Fruit fly (Drosophila melanogaster) whole organism, pupa: ENCODE data around the gene CG17768.
A peak's percentile ranks its signal among the peaks of the same experiment; 100 is the strongest.

Experiments
- CG10348 ChIP-seq: fragments of 200-800 bp; sonication (Bioruptor generic); IDR thresholded peaks from 2 replicates; pipeline ENCODE4 v1.3.6; 2022; ENCODE audit warnings: missing biosample characterization, missing genetic modification characterization
- CG12605 ChIP-seq: fragments of 200-800 bp; sonication (Bioruptor generic); IDR thresholded peaks from 2 replicates; pipeline ENCODE4 v1.3.6; 2022; ENCODE audit warnings: missing biosample characterization, missing genetic modification characterization
- CG13204 ChIP-seq: fragments of 200-800 bp; sonication (Bioruptor generic); optimal IDR thresholded peaks from 2 replicates; lab custom pipeline; 2018; ENCODE audit warnings: missing biosample characterization, mild to moderate bottlenecking, missing genetic modification characterization, moderate library complexity
- CG14655 ChIP-seq: fragments of 200-800 bp; sonication (Bioruptor generic); optimal IDR thresholded peaks from 3 replicates; lab custom pipeline; 2017; ENCODE audit warnings: mild to moderate bottlenecking, missing biosample characterization, missing genetic modification reagents, missing genetic modification characterization
- CG15710 ChIP-seq: fragments of 200-800 bp; sonication (Bioruptor generic); optimal IDR thresholded peaks from 2 replicates; lab custom pipeline; 2018; ENCODE audit warnings: missing biosample characterization, mild to moderate bottlenecking, missing genetic modification characterization, moderate library complexity
- CG17806 ChIP-seq: fragments of 200-800 bp; sonication (Bioruptor generic); optimal IDR thresholded peaks from 2 replicates; lab custom pipeline; 2018; ENCODE audit warnings: missing biosample characterization, mild to moderate bottlenecking, missing genetic modification characterization, moderate library complexity
- CG32121 ChIP-seq: fragments of 200-800 bp; sonication (Bioruptor generic); IDR thresholded peaks from 2 replicates; pipeline ENCODE4 v1.3.6; 2022; ENCODE audit warnings: missing biosample characterization, missing genetic modification characterization
- CG34367 ChIP-seq: fragments of 200-800 bp; sonication (Bioruptor generic); optimal IDR thresholded peaks from 2 replicates; lab custom pipeline; 2018; ENCODE audit warnings: missing biosample characterization, mild to moderate bottlenecking, missing genetic modification characterization
- CG4496 ChIP-seq: fragments of 200-800 bp; sonication (Bioruptor generic); IDR thresholded peaks from 3 replicates; pipeline ENCODE4 v1.3.6; 2022; ENCODE audit warnings: missing biosample characterization, missing genetic modification characterization
- CG8159 ChIP-seq: fragments of 200-800 bp; sonication (Bioruptor generic); optimal IDR thresholded peaks from 3 replicates; lab custom pipeline; 2018; ENCODE audit warnings: missing biosample characterization, mild to moderate bottlenecking, missing genetic modification characterization, moderate library complexity
- CG8301 ChIP-seq: fragments of 200-800 bp; sonication (Bioruptor generic); optimal IDR thresholded peaks from 2 replicates; lab custom pipeline; 2018; ENCODE audit warnings: missing biosample characterization, mild to moderate bottlenecking, missing genetic modification characterization
- CG9948 ChIP-seq: fragments of 200-800 bp; sonication (Bioruptor generic); optimal IDR thresholded peaks from 2 replicates; lab custom pipeline; 2018; ENCODE audit warnings: missing biosample characterization, mild to moderate bottlenecking, missing genetic modification characterization, moderate library complexity
- D1 ChIP-seq: fragments of 200-800 bp; sonication (Bioruptor generic); optimal IDR thresholded peaks from 2 replicates; lab custom pipeline; 2018; ENCODE audit warnings: missing biosample characterization, mild to moderate bottlenecking, missing genetic modification characterization, moderate library complexity
- EcR ChIP-seq: fragments of 200-800 bp; sonication (Bioruptor generic); optimal IDR thresholded peaks from 3 replicates; lab custom pipeline; 2019; ENCODE audit warnings: missing biosample characterization, missing genetic modification characterization, mild to moderate bottlenecking, moderate library complexity, missing genetic modification reagents
- Ets98B ChIP-seq: fragments of 200-800 bp; sonication (Bioruptor generic); IDR thresholded peaks from 2 replicates; pipeline ENCODE4 v1.3.6; 2022; ENCODE audit warnings: missing biosample characterization, missing genetic modification characterization
- Pif1A ChIP-seq: fragments of 200-800 bp; sonication (Bioruptor generic); optimal IDR thresholded peaks from 3 replicates; lab custom pipeline; 2016; ENCODE audit warnings: missing biosample characterization, missing genetic modification characterization
- Pif1B ChIP-seq: fragments of 200-800 bp; sonication (Bioruptor generic); optimal IDR thresholded peaks from 3 replicates; lab custom pipeline; 2016; ENCODE audit warnings: missing biosample characterization, missing genetic modification characterization
- Snoo ChIP-seq: fragments of 200-800 bp; sonication (Bioruptor generic); optimal IDR thresholded peaks from 3 replicates; lab custom pipeline; 2017; ENCODE audit warnings: missing biosample characterization, mild to moderate bottlenecking, missing genetic modification characterization, inconsistent platforms
- fd96Ca ChIP-seq: fragments of 200-800 bp; sonication (Bioruptor generic); IDR thresholded peaks from 3 replicates; pipeline ENCODE4 v1.3.6; 2022; ENCODE audit warnings: missing biosample characterization, missing genetic modification characterization
- gl ChIP-seq: fragments of 200-800 bp; sonication (Bioruptor generic); optimal IDR thresholded peaks from 2 replicates; lab custom pipeline; 2018; ENCODE audit warnings: missing biosample characterization, mild to moderate bottlenecking, missing genetic modification characterization
- rn ChIP-seq: fragments of 200-800 bp; sonication (Bioruptor generic); IDR thresholded peaks from 2 replicates; pipeline ENCODE4 v1.3.6; 2022; ENCODE audit warnings: missing biosample characterization, missing genetic modification characterization

CG17768 gene

DNA sequence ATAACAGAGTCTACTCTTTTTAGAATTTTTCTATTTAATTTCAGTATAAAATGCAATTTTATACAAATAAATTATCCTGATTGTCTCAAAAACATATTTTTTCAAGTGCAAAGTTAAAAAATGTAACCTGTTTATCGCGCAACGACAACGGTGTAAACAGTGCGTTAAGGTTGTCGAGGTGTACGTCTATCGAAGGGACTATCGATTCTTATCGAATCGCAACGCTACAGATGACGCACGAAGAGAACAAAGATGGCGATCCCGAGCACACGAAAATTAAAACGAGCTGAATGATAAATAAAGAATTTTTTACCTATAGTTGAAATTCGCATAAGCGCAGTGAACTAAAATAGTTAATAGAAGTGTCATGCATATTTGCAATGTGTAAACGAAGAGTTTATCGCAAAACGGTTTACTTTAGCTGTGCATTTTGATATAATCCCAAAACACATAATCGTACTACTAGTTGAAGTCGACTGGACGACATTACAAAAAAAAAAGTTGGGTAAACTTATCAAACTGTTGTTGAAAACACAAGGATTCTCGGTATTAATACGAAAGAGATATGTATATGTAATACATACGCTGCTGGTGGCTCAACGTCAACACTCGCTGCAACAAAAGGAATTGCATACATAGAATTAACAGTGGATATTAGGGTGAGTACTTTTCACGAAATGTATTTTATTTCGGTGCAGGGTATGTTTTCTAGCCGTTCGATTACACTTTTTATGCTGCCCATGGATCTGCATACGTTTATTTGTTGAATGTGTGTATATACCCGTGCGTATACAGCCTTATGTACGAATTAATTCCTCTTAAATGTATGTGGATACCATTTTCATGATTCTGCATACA lies 16.9 kb downstream of the CG17768 start, which contains the start of gene da:
Gene da, plus strand, starts transcription at position 237 of the 858 bp plus-strand sequence.
- TF ChIP-seq Pif1B (GFP tag; lab: Kevin White, UChicago) (no peak), D1 (tag; lab: Kevin White, UChicago) (peak; percentile 72), CG32121 (GFP tag; lab: Robert Waterston, UW) (peak; percentile 61; the same call in 1 of the 2 replicates), CG9948 (tag; lab: Kevin White, UChicago) (peak; percentile 32), CG17806 (peak; percentile 31), CG13204 (GFP tag; lab: Kevin White, UChicago) (no peak), gl (tag; lab: Kevin White, UChicago) (no peak), CG4496 (GFP tag; lab: Robert Waterston, UW) (peak; percentile 65; the same call in 2 of the 3 replicates), CG12605 (peak; percentile 28), fd96Ca (GFP tag; lab: Robert Waterston, UW) (no peak), CG34367 (peak; percentile 17), CG15710 (tag; lab: Kevin White, UChicago) (peak; percentile 39), Snoo (tag; lab: Kevin White, UChicago) (peak; percentile 41), Pif1A (GFP tag; lab: Kevin White, UChicago) (peak; percentile 45), CG14655 (GFP tag; lab: Kevin White, UChicago) (no peak), CG10348 (GFP tag; lab: Robert Waterston, UW) (no peak), EcR (GFP tag; lab: Kevin White, UChicago) (no peak), CG8159 (tag; lab: Kevin White, UChicago) (peak; percentile 31), rn (GFP tag; lab: Robert Waterston, UW) (no peak), Ets98B (GFP tag; lab: Robert Waterston, UW) (peak; percentile 67), CG8301 (tag; lab: Kevin White, UChicago) (peak; percentile 16)

DNA sequence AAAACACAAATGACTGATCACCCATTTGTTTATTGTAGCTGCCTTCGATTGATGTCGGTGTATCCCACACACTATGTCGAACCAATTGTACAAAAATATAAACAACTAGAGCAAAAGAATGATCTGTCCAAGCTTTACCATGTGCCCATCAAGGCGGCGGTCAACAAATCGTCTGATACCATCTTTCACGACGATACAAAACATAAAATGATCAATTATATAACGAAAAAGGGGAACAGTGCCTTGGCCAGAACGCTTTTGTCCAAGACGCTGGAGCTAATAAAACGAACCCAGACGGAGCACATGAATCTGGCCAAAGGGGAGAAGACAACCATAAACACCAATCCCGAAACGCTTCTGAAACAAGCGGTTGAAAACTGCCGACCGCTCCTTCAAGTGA lies 18.2 kb downstream of the CG17768 start:
- TF ChIP-seq D1 (tag; lab: Kevin White, UChicago) (no peak), CG13204 (GFP tag; lab: Kevin White, UChicago) (no peak), CG8301 (tag; lab: Kevin White, UChicago) (no peak), CG15710 (tag; lab: Kevin White, UChicago) (no peak), CG34367 (no peak), Pif1B (GFP tag; lab: Kevin White, UChicago) (no peak), gl (tag; lab: Kevin White, UChicago) (no peak), CG32121 (GFP tag; lab: Robert Waterston, UW) (no peak), CG17806 (no peak)

- TF ChIP-seq CG32121 (GFP tag; lab: Robert Waterston, UW) (peak; percentile 45; the same call in 1 of the 2 replicates), rn (GFP tag; lab: Robert Waterston, UW) (no peak), CG8301 (tag; lab: Kevin White, UChicago) (peak; percentile 55), CG15710 (tag; lab: Kevin White, UChicago) (peak; percentile 61), Ets98B (GFP tag; lab: Robert Waterston, UW) (peak; percentile 46), CG14655 (GFP tag; lab: Kevin White, UChicago) (no peak), CG10348 (GFP tag; lab: Robert Waterston, UW) (no peak), CG12605 (no peak; the same call in 1 of the 2 replicates), CG8159 (tag; lab: Kevin White, UChicago) (peak; percentile 73), Pif1A (GFP tag; lab: Kevin White, UChicago) (peak; percentile 39), Snoo (tag; lab: Kevin White, UChicago) (peak; percentile 62), gl (tag; lab: Kevin White, UChicago) (no peak), CG13204 (GFP tag; lab: Kevin White, UChicago) (no peak), CG17806 (peak; percentile 66), CG4496 (GFP tag; lab: Robert Waterston, UW) (peak; percentile 70; the same call in 2 of the 3 replicates), CG9948 (tag; lab: Kevin White, UChicago) (peak; percentile 71), fd96Ca (GFP tag; lab: Robert Waterston, UW) (no peak), EcR (GFP tag; lab: Kevin White, UChicago) (no peak), Pif1B (GFP tag; lab: Kevin White, UChicago) (no peak), CG34367 (peak; percentile 43), D1 (tag; lab: Kevin White, UChicago) (no peak)
These were observed 18.7 kb downstream of the CG17768 start, which contains the start of the genes Cdk1 and mRpS7 for dm6 chr2L:10386208-10386805. Gene Cdk1 (minus strand): TSS chr2L:10386262. Gene mRpS7 (plus strand): TSS chr2L:10386662.

dm6 chr2L:10381890-10382450 lies 23.0 kb downstream of the CG17768 start, which contains the start of gene CG5096:
Gene CG5096 (plus strand): TSS chr2L:10382263.
- TF ChIP-seq CG34367, result peak; percentile 3
- no peak for TF ChIP-seq CG13204 (GFP tag; lab: Kevin White, UChicago)
- no peak for TF ChIP-seq CG8159 (tag; lab: Kevin White, UChicago)
- TF ChIP-seq Snoo (tag; lab: Kevin White, UChicago), result peak; percentile 54
- no peak for TF ChIP-seq CG8301 (tag; lab: Kevin White, UChicago)
- peak; percentile 41; the same call in 1 of the 2 replicates for TF ChIP-seq CG32121 (GFP tag; lab: Robert Waterston, UW)
- peak; percentile 72 for TF ChIP-seq CG4496 (GFP tag; lab: Robert Waterston, UW)
- TF ChIP-seq CG17806, result peak; percentile 60
- TF ChIP-seq CG15710 (tag; lab: Kevin White, UChicago), result peak; percentile 53
- TF ChIP-seq CG9948 (tag; lab: Kevin White, UChicago), result peak; percentile 32
- TF ChIP-seq gl (tag; lab: Kevin White, UChicago), result no peak
- TF ChIP-seq CG10348 (GFP tag; lab: Robert Waterston, UW), result no peak
- TF ChIP-seq Ets98B (GFP tag; lab: Robert Waterston, UW), result peak; percentile 37
- TF ChIP-seq, all 21 proteins: peak for 8
